Worm (Caenorhabditis elegans) whole organism, young adult: ENCODE data around the gene arrd-16.
A peak's percentile ranks its signal among the peaks of the same experiment; 100 is the strongest.

Source experiments
- ceh-100 ChIP-seq: fragments of 200-800 bp; sonication (Bioruptor generic); IDR thresholded peaks from 2 replicates; pipeline ENCODE4 v1.3.6; 2022; ENCODE audit warnings: missing genetic modification reagents, missing genetic modification characterization, missing compliant biosample characterization
- egrh-3 ChIP-seq: fragments of 200-800 bp; sonication (Bioruptor generic); IDR thresholded peaks from 2 replicates; pipeline ENCODE4 v1.3.6; 2022; ENCODE audit warnings: missing genetic modification reagents, missing genetic modification characterization, missing compliant biosample characterization
- fkh-3 ChIP-seq: sonication (generic microtip); optimal IDR thresholded peaks from 2 replicates; lab custom pipeline; 2016; ENCODE audit warnings: mild to moderate bottlenecking, missing genetic modification characterization, missing compliant biosample characterization
- lin-35 ChIP-seq, 3 experiments: fragments of 150-350 bp in 2 of 3; sonication (generic microtip) in 1 of 3; optimal IDR thresholded peaks; 2 replicates each; lab custom pipeline; 2014 to 2018; ENCODE audit warnings: missing biosample characterization in 3 of 3, missing genetic modification characterization in 3 of 3, missing genetic modification reagents in 3 of 3
- pha-4 ChIP-seq: fragments of 150-350 bp; sonication (generic microtip); optimal IDR thresholded peaks from 2 replicates; lab custom pipeline; 2014; ENCODE audit warnings: missing biosample characterization, missing genetic modification reagents, missing genetic modification characterization
- repo-1 ChIP-seq: sonication (generic microtip); optimal IDR thresholded peaks from 2 replicates; lab custom pipeline; 2017; ENCODE audit warnings: mild to moderate bottlenecking, missing genetic modification characterization, missing compliant biosample characterization

ce11 chrIII:12533900-12534299 lies 49.4 kb downstream of the arrd-16 start:
- TF ChIP-seq pha-4 (tag; lab: Kevin White, UChicago) (no peak), repo-1 (tag; lab: Kevin White, UChicago) (no peak), ceh-100 (GFP tag; lab: Robert Waterston, UW) (no peak), egrh-3 (GFP tag; lab: Robert Waterston, UW) (no peak), fkh-3 (tag; lab: Kevin White, UChicago) (no peak), lin-35 (GFP tag; optimal IDR thresholded peaks at IDR 0.05; lab: Kevin White, UChicago) (peak in 1 of 3 experiments; percentile 33)
